Fruit fly (Drosophila melanogaster): ENCODE data around the gene CG33985.

Gene CG33985

DNA sequence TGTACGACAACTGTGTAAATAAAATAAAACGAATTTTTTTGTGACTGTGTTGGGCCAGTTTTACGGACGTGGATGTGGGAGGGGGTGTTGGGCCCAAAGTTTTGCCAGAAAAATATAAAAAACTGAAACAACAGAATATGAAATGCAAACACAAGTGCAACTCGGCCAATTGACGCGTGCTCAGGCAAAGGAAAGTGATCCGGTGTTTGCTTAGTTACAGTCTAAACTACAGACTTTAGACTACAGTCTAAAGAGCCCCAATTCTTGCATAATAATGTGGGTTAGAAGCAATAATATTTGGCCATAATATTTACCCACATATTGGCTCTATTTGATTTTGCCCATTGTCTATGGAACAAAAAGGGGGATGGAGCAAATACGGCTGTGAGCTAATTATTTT, 22.2 kb upstream of the CG33985 start (continued):
- peak; percentile 72 for TF ChIP-seq CG18599 (GFP tag; optimal IDR thresholded peaks at IDR 0.05)
- TF ChIP-seq CkIIα-i1 (GFP tag; IDR thresholded peaks at IDR 0.05): no peak
- TF ChIP-seq CG7556 (GFP tag; optimal IDR thresholded peaks at IDR 0.05): peak; percentile 23
- TF ChIP-seq usp (GFP tag; optimal IDR thresholded peaks at IDR 0.05): no peak
- TF ChIP-seq Med (GFP tag): peak; percentile 72
- TF ChIP-seq CG18619 (GFP tag; optimal IDR thresholded peaks at IDR 0.05): peak; percentile 11
- TF ChIP-seq Bteb2 (GFP tag; optimal IDR thresholded peaks at IDR 0.05): no peak
- no peak for TF ChIP-seq Poxn (GFP tag; IDR thresholded peaks at IDR 0.05)
- TF ChIP-seq CG11696 (GFP tag; IDR thresholded peaks at IDR 0.05): 0 out of 2 replicates have a peak, but pooled peaks have one; percentile 13
- peak; percentile 53 for TF ChIP-seq CrebB (tag; optimal IDR thresholded peaks at IDR 0.05)
- TF ChIP-seq CG15011 (GFP tag; optimal IDR thresholded peaks at IDR 0.05): peak; percentile 35
- peak; percentile 31 for TF ChIP-seq CG2120 (GFP tag; optimal IDR thresholded peaks at IDR 0.05)
- TF ChIP-seq peb (GFP tag; IDR thresholded peaks at IDR 0.05): no peak
- TF ChIP-seq Dref (GFP tag; IDR thresholded peaks at IDR 0.05): no peak
- TF ChIP-seq CG11695 (GFP tag; IDR thresholded peaks at IDR 0.05): peak; percentile 30; the same call in 2 of the 3 replicates
- TF ChIP-seq vvl (GFP tag; IDR thresholded peaks at IDR 0.05): no peak
- no peak for TF ChIP-seq CG10147 (GFP tag; optimal IDR thresholded peaks at IDR 0.05)
- TF ChIP-seq HmgD (GFP tag; optimal IDR thresholded peaks at IDR 0.05): no peak
- TF ChIP-seq CG12299 (tag; optimal IDR thresholded peaks at IDR 0.05): peak; percentile 20
- peak; percentile 32 for TF ChIP-seq cwo (GFP tag; optimal IDR thresholded peaks at IDR 0.05)
- 0 out of 2 replicates have a peak, but pooled peaks have one; percentile 15 for TF ChIP-seq Atf6 (GFP tag; IDR thresholded peaks at IDR 0.05)
- peak; percentile 53 for TF ChIP-seq Meics (GFP tag; optimal IDR thresholded peaks at IDR 0.05)
- no peak for TF ChIP-seq YL-1 (GFP tag; optimal IDR thresholded peaks at IDR 0.05)
- TF ChIP-seq CG14014 (GFP tag; IDR thresholded peaks at IDR 0.05): peak; percentile 13; the same call in 1 of the 2 replicates
- peak; percentile 12 for TF ChIP-seq CG7928 (GFP tag; optimal IDR thresholded peaks at IDR 0.05)
- no peak for TF ChIP-seq Lhr (GFP tag; optimal IDR thresholded peaks at IDR 0.05)
- TF ChIP-seq sens-2 (GFP tag; IDR thresholded peaks at IDR 0.05): no peak
- no peak for TF ChIP-seq Dip2 (GFP tag; IDR thresholded peaks at IDR 0.05)
- TF ChIP-seq Hand (GFP tag; optimal IDR thresholded peaks at IDR 0.05): peak; percentile 42
- peak; percentile 54 for TF ChIP-seq CG17568 (GFP tag; optimal IDR thresholded peaks at IDR 0.05)
- peak; percentile 7 for TF ChIP-seq exex (tag; optimal IDR thresholded peaks at IDR 0.05)
- peak; percentile 54 for TF ChIP-seq CG10543 (GFP tag; optimal IDR thresholded peaks at IDR 0.05)
- no peak for TF ChIP-seq CG10366 (GFP tag; IDR thresholded peaks at IDR 0.05)
- TF ChIP-seq caup (GFP tag; optimal IDR thresholded peaks at IDR 0.05; ENCODE audit: severe bottlenecking): peak; percentile 74
- no peak for TF ChIP-seq CG12659 (GFP tag; optimal IDR thresholded peaks at IDR 0.05)
- no peak for TF ChIP-seq ewg (GFP tag; optimal IDR thresholded peaks at IDR 0.05)
- peak; percentile 57 for TF ChIP-seq CG12769 (tag; optimal IDR thresholded peaks at IDR 0.05)
- no peak for TF ChIP-seq CG3995 (GFP tag; optimal IDR thresholded peaks at IDR 0.05)
- no peak for TF ChIP-seq Nf-YC (tag; optimal IDR thresholded peaks at IDR 0.05)
- TF ChIP-seq zfh2 (GFP tag; optimal IDR thresholded peaks at IDR 0.05): no peak
- peak; percentile 45 for TF ChIP-seq CG10209 (GFP tag; optimal IDR thresholded peaks at IDR 0.05)
- TF ChIP-seq CG13296 (GFP tag; optimal IDR thresholded peaks at IDR 0.05): peak; percentile 49
- peak; percentile 57 for TF ChIP-seq CG3281 (GFP tag; optimal IDR thresholded peaks at IDR 0.05)
- no peak for TF ChIP-seq p53 (GFP tag; optimal IDR thresholded peaks at IDR 0.05)
- TF ChIP-seq bcd (GFP tag; optimal IDR thresholded peaks at IDR 0.05): no peak
- peak; percentile 4 for TF ChIP-seq grau (tag; optimal IDR thresholded peaks at IDR 0.05)
- TF ChIP-seq Pdp1 (GFP tag; optimal IDR thresholded peaks at IDR 0.05): peak in 1 of 2 experiments; percentile 34
- TF ChIP-seq CG8924 (tag; optimal IDR thresholded peaks at IDR 0.05): no peak
- no peak for TF ChIP-seq zfh1 (GFP tag; IDR thresholded peaks at IDR 0.05)
- TF ChIP-seq CG13894 (tag; optimal IDR thresholded peaks at IDR 0.05): peak; percentile 19

All from whole organism, embryonic.